Worm (Caenorhabditis elegans): ENCODE results near the gene F32D8.5.

DNA sequence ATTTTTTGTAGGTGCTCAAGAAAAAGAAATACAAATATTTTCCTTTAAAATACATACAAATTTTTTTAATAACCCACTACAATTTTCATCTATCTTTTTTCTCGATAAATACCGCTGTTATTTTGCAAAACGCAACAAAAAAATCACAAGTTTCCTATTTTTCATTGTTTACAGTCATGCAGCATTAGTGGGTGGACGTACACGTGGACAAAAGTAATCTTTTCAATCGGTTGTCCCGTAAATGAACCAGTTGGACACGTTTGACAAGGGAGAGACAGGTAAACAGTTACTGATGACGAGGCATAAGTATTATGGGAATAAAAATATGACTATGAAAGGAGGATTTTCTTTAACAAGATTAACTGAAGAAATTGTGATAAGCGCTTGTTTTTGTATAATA is 21.4 kb upstream of the F32D8.5 start:
- TF ChIP-seq blmp-1 (tag; optimal IDR thresholded peaks at IDR 0.05) (no peak), mab-5 (tag; optimal IDR thresholded peaks at IDR 0.05) (no peak), elt-3 (tag; optimal IDR thresholded peaks at IDR 0.05) (no peak)

Measured in whole organism, mixed stage, embryonic.